Worm (Caenorhabditis elegans) whole organism, L4/young adult: ENCODE results near the gene grl-2.

Experiments used
- dao-5 ChIP-seq: sonication (generic microtip); optimal IDR thresholded peaks from 2 replicates; lab custom pipeline; 2016; ENCODE audit warnings: missing genotype, missing genetic modification characterization, moderate library complexity, missing compliant biosample characterization
- him-1 ChIP-seq: sonication (generic microtip); optimal IDR thresholded peaks from 2 replicates; lab custom pipeline; 2016; ENCODE audit warnings: missing genotype, missing genetic modification reagents, missing genetic modification characterization, missing compliant biosample characterization

ce11 chrV:12895772-12896171 lies 49.1 kb upstream of the grl-2 start, which contains the start of gene ttbk-7:
- TF ChIP-seq him-1 (no peak), dao-5 (tag; lab: Kevin White, UChicago) (no peak)
